Worm (Caenorhabditis elegans) whole organism, L4/young adult: ENCODE data around the gene srpa-68.

Source experiments
- dao-5 ChIP-seq: sonication (generic microtip); optimal IDR thresholded peaks from 2 replicates; lab custom pipeline; 2016; ENCODE audit warnings: missing genotype, missing genetic modification characterization, moderate library complexity, missing compliant biosample characterization
- him-1 ChIP-seq: sonication (generic microtip); optimal IDR thresholded peaks from 2 replicates; lab custom pipeline; 2016; ENCODE audit warnings: missing genotype, missing genetic modification reagents, missing genetic modification characterization, missing compliant biosample characterization

DNA sequence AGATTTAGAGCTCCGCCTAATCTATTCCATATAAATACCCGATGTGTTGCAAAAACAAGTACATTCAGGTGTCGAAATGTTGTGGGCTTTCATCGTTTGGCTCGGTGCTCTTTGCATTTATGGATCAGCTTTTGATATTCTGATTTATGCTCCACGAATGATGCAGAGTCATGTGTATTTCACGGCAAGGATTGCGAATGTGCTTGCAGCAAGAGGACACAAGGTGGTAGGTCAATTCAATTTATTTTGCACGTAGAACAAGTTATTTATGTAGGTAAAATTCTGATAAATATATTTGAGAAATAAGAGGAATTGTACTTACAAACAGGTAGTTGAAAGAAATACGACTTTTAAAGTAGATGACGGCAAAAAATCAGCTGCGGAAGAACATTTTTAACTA is 32.5 kb downstream of the srpa-68 start, which contains the start of gene ugt-56:
- TF ChIP-seq him-1 (tag; lab: Kevin White, UChicago) (no peak), dao-5 (tag; lab: Kevin White, UChicago) (no peak)
